Fruit fly (Drosophila melanogaster): ENCODE data around the gene jub.
A peak's percentile ranks its signal among the peaks of the same experiment; 100 is the strongest.

jub gene

dm6 chrX:13830029-13830428 lies at the start of gene jub (continued):
- TF ChIP-seq CG9727 (GFP tag; optimal IDR thresholded peaks at IDR 0.05) = no peak
- no peak for TF ChIP-seq Adf1 (GFP tag; IDR thresholded peaks at IDR 0.05)
- no peak for TF ChIP-seq HLH3B (GFP tag; IDR thresholded peaks at IDR 0.05)
- TF ChIP-seq psq (GFP tag; optimal IDR thresholded peaks at IDR 0.05) = no peak
- no peak for TF ChIP-seq ab (GFP tag; optimal IDR thresholded peaks at IDR 0.05)
- TF ChIP-seq Myb (GFP tag; optimal IDR thresholded peaks at IDR 0.05) = peak; percentile 42
- TF ChIP-seq YL-1 (GFP tag; optimal IDR thresholded peaks at IDR 0.05) = peak; percentile 75
- TF ChIP-seq CG1832 (GFP tag; optimal IDR thresholded peaks at IDR 0.05) = peak; percentile 84
- TF ChIP-seq crol (GFP tag; IDR thresholded peaks at IDR 0.05) = peak; percentile 82
- no peak for TF ChIP-seq B-H2 (GFP tag; optimal IDR thresholded peaks at IDR 0.05)
- TF ChIP-seq Fer3 (tag; optimal IDR thresholded peaks at IDR 0.05) = no peak
- TF ChIP-seq CG7786 (GFP tag; optimal IDR thresholded peaks at IDR 0.05) = no peak
- no peak for TF ChIP-seq CG31224 (GFP tag; IDR thresholded peaks at IDR 0.05)
- no peak for TF ChIP-seq Taf1 (GFP tag; IDR thresholded peaks at IDR 0.05)
- no peak for TF ChIP-seq CG15073 (GFP tag; optimal IDR thresholded peaks at IDR 0.05)
- no peak for TF ChIP-seq sr (GFP tag; IDR thresholded peaks at IDR 0.05)
- no peak for TF ChIP-seq tap (tag; optimal IDR thresholded peaks at IDR 0.05)
- TF ChIP-seq fd3F (GFP tag; optimal IDR thresholded peaks at IDR 0.05) = no peak
- no peak for TF ChIP-seq CTCF (GFP tag; optimal IDR thresholded peaks at IDR 0.05)
- no peak for TF ChIP-seq CG6689 (GFP tag; IDR thresholded peaks at IDR 0.05)
- no peak for TF ChIP-seq slou (GFP tag; optimal IDR thresholded peaks at IDR 0.05)
- no peak for TF ChIP-seq chinmo (GFP tag; IDR thresholded peaks at IDR 0.05; ENCODE audit: partially characterized antibody)
- TF ChIP-seq sens (GFP tag) = peak; percentile 20
- TF ChIP-seq pzg (GFP tag; optimal IDR thresholded peaks at IDR 0.05) = peak; percentile 57
- TF ChIP-seq CG4854 (GFP tag; optimal IDR thresholded peaks at IDR 0.05) = no peak
- TF ChIP-seq bsh (GFP tag; optimal IDR thresholded peaks at IDR 0.05) = no peak
- TF ChIP-seq Bteb2 (GFP tag; optimal IDR thresholded peaks at IDR 0.05) = no peak
- no peak for TF ChIP-seq ash1 (GFP tag; optimal IDR thresholded peaks at IDR 0.05)
- TF ChIP-seq CG15514 (GFP tag; optimal IDR thresholded peaks at IDR 0.05) = no peak

- TF ChIP-seq Kr (GFP tag; optimal IDR thresholded peaks at IDR 0.05) = no peak
- no peak for TF ChIP-seq Jarid2 (GFP tag; optimal IDR thresholded peaks at IDR 0.05)
- peak in 1 of 2 experiments; percentile 29 for TF ChIP-seq bsh (GFP tag; optimal IDR thresholded peaks at IDR 0.05)
- peak; percentile 42; the same call in 1 of the 2 replicates for TF ChIP-seq CG7372 (GFP tag; IDR thresholded peaks at IDR 0.05)
- TF ChIP-seq CG16779 (GFP tag; IDR thresholded peaks at IDR 0.05) = no peak
- no peak for TF ChIP-seq CG18764 (GFP tag; optimal IDR thresholded peaks at IDR 0.05)
- no peak for TF ChIP-seq Ets97D (GFP tag; optimal IDR thresholded peaks at IDR 0.05)
- TF ChIP-seq pan (optimal IDR thresholded peaks at IDR 0.05) = no peak
- peak in 1 of 2 experiments; percentile 10 for TF ChIP-seq pan (GFP tag; optimal IDR thresholded peaks at IDR 0.05 in 1 of 2, IDR thresholded peaks at IDR 0.05 in 1 of 2)
- TF ChIP-seq ATbp (GFP tag; optimal IDR thresholded peaks at IDR 0.05) = peak; percentile 23
- no peak for TF ChIP-seq CG10462 (GFP tag; optimal IDR thresholded peaks at IDR 0.05)
- TF ChIP-seq CG16815 (GFP tag; optimal IDR thresholded peaks at IDR 0.05) = no peak
- no peak for TF ChIP-seq CG13775 (GFP tag; optimal IDR thresholded peaks at IDR 0.05)
- no peak for TF ChIP-seq Camta (GFP tag; optimal IDR thresholded peaks at IDR 0.05)
- peak; percentile 84 for TF ChIP-seq nom (GFP tag; optimal IDR thresholded peaks at IDR 0.05)
- no peak for TF ChIP-seq tll (GFP tag; optimal IDR thresholded peaks at IDR 0.05)
- no peak for TF ChIP-seq CG9797 (GFP tag; optimal IDR thresholded peaks at IDR 0.05)
- no peak for TF ChIP-seq trh (GFP tag; optimal IDR thresholded peaks at IDR 0.05)
- no peak for TF ChIP-seq exex (tag; optimal IDR thresholded peaks at IDR 0.05)
- peak; percentile 76 for TF ChIP-seq crol (GFP tag; IDR thresholded peaks at IDR 0.05)
- no peak for TF ChIP-seq CG6813 (GFP tag; optimal IDR thresholded peaks at IDR 0.05)
- no peak for TF ChIP-seq sima (GFP tag; optimal IDR thresholded peaks at IDR 0.05)
- peak; percentile 3 for TF ChIP-seq CG12769 (tag; optimal IDR thresholded peaks at IDR 0.05)
- no peak for TF ChIP-seq crp (GFP tag; optimal IDR thresholded peaks at IDR 0.05)
Observed at dm6 chrX:13879169-13879821, 49.2 kb upstream of the jub start.

All from whole organism, embryonic.